Worm (Caenorhabditis elegans): ENCODE results near the gene rhi-1.

ce11 chrX:4556028-4556427, 47.7 kb downstream of the rhi-1 start:
- TF ChIP-seq ama-1 (optimal IDR thresholded peaks at IDR 0.05) = no peak
- no peak for TF ChIP-seq tbx-11 (GFP tag; IDR thresholded peaks at IDR 0.05)
- TF ChIP-seq scrt-1 (GFP tag; IDR thresholded peaks at IDR 0.05) = no peak
- no peak for TF ChIP-seq flt-1 (GFP tag; IDR thresholded peaks at IDR 0.05)
- no peak for TF ChIP-seq tra-4 (tag; optimal IDR thresholded peaks at IDR 0.05)
- no peak for TF ChIP-seq sea-1 (GFP tag; conservative IDR thresholded peaks at IDR 0.05)
- no peak for TF ChIP-seq hnd-1 (tag; optimal IDR thresholded peaks at IDR 0.05)

Measured in whole organism, early embryonic.